Worm (Caenorhabditis elegans) whole organism, L1 larva: ENCODE data around the gene teg-1.

Source experiments
- alr-1 ChIP-seq: fragments of 200-800 bp; sonication (Bioruptor generic); optimal IDR thresholded peaks from 2 replicates; lab custom pipeline; 2018; ENCODE audit warnings: borderline replicate concordance, mild to moderate bottlenecking, missing genetic modification characterization, missing compliant biosample characterization
- ama-1 ChIP-seq: fragments of 150-350 bp; optimal IDR thresholded peaks from 2 replicates; lab custom pipeline; 2014
- ceh-63 ChIP-seq: fragments of 200-800 bp; sonication (Bioruptor generic); optimal IDR thresholded peaks from 2 replicates; lab custom pipeline; 2018; ENCODE audit warnings: mild to moderate bottlenecking, missing genetic modification characterization, missing compliant biosample characterization
- elt-3 ChIP-seq, 6 experiments: fragments of 150-350 bp in 1 of 6; sonication (generic microtip); optimal IDR thresholded peaks; 2 replicates each; lab custom pipeline; 2017 to 2018; ENCODE audit warnings: missing biosample characterization in 6 of 6, missing genetic modification characterization in 6 of 6, inconsistent platforms in 1 of 6
- lin-14 ChIP-seq: fragments of 200-800 bp; sonication (Bioruptor generic); optimal IDR thresholded peaks from 2 replicates; lab custom pipeline; 2018; ENCODE audit warnings: mild to moderate bottlenecking, missing genetic modification characterization, moderate library complexity, missing compliant biosample characterization
- lin-39 ChIP-seq: fragments of 150-350 bp; optimal IDR thresholded peaks from 2 replicates; lab custom pipeline; 2014; ENCODE audit warnings: missing biosample characterization, missing genetic modification reagents, missing genetic modification characterization
- nhr-20 ChIP-seq: sonication (generic microtip); optimal IDR thresholded peaks from 2 replicates; lab custom pipeline; 2016; ENCODE audit warnings: mild to moderate bottlenecking, missing genetic modification characterization, missing compliant biosample characterization
- nhr-237 ChIP-seq: fragments of 150-350 bp; optimal IDR thresholded peaks from 2 replicates; lab custom pipeline; 2014; ENCODE audit warnings: missing biosample characterization, missing genetic modification characterization
- nhr-47 ChIP-seq: sonication (generic microtip); optimal IDR thresholded peaks from 2 replicates; lab custom pipeline; 2016; ENCODE audit warnings: mild to moderate bottlenecking, missing genetic modification characterization, moderate library complexity, missing compliant biosample characterization
- pqm-1 ChIP-seq: sonication (generic microtip); optimal IDR thresholded peaks from 3 replicates; lab custom pipeline; 2017; ENCODE audit warnings: missing biosample characterization, missing genetic modification characterization
- skn-1 ChIP-seq: fragments of 150-350 bp; optimal IDR thresholded peaks from 2 replicates; lab custom pipeline; 2014; ENCODE audit warnings: missing biosample characterization, missing genetic modification characterization
- snpc-4 ChIP-seq: fragments of 150-350 bp; optimal IDR thresholded peaks from 2 replicates; lab custom pipeline; 2014; ENCODE audit warnings: missing biosample characterization, missing genetic modification characterization
- unc-62 ChIP-seq: fragments of 150-350 bp; optimal IDR thresholded peaks from 2 replicates; lab custom pipeline; 2014; ENCODE audit warnings: missing biosample characterization, missing genetic modification reagents, missing genetic modification characterization
- ztf-4 ChIP-seq: fragments of 150-350 bp; optimal IDR thresholded peaks from 2 replicates; lab custom pipeline; 2014; ENCODE audit warnings: missing biosample characterization, missing genetic modification characterization

- TF ChIP-seq ama-1 (lab: Kevin White, UChicago): no peak
- no peak for TF ChIP-seq nhr-237
- no peak for TF ChIP-seq nhr-20 (tag; lab: Kevin White, UChicago)
- TF ChIP-seq snpc-4 (tag; lab: Kevin White, UChicago): no peak
- TF ChIP-seq ztf-4 (tag; lab: Kevin White, UChicago): no peak
- no peak for TF ChIP-seq nhr-47
- no peak for TF ChIP-seq pqm-1
- TF ChIP-seq lin-39: no peak
- TF ChIP-seq elt-3 (tag; optimal IDR thresholded peaks at IDR 0.05; lab: Kevin White, UChicago): no peak
- TF ChIP-seq alr-1 (tag; lab: Kevin White, UChicago): no peak
- TF ChIP-seq lin-14: no peak
- TF ChIP-seq ceh-63 (GFP tag; lab: Kevin White, UChicago): no peak
- no peak for TF ChIP-seq skn-1 (tag; lab: Kevin White, UChicago)
- no peak for TF ChIP-seq unc-62 (GFP tag; lab: Kevin White, UChicago)
These were observed 32.2 kb upstream of the teg-1 start for ce11 chrIII:11350107-11350826.
